Fruit fly (Drosophila melanogaster) whole organism, embryonic: Measurements from ENCODE around the gene CG13131.
A peak's percentile ranks its signal among the peaks of the same experiment; 100 is the strongest.

Experiments
- Atf3 ChIP-seq: fragments of 200-800 bp; sonication (Bioruptor generic); optimal IDR thresholded peaks from 3 replicates; lab custom pipeline; 2016; ENCODE audit warnings: missing biosample characterization, missing genetic modification characterization
- Bgb ChIP-seq: fragments of 200-800 bp; sonication (Bioruptor generic); IDR thresholded peaks from 2 replicates; pipeline ENCODE4 v1.3.6; 2022; ENCODE audit warnings: missing biosample characterization, missing genetic modification characterization; ENCODE audit not compliant: partially characterized antibody
- CG10274 ChIP-seq: fragments of 200-800 bp; sonication (Bioruptor generic); optimal IDR thresholded peaks from 3 replicates; lab custom pipeline; 2017; ENCODE audit warnings: missing biosample characterization, mild to moderate bottlenecking, missing genetic modification characterization
- CG11398 ChIP-seq: fragments of 200-800 bp; sonication (Bioruptor generic); optimal IDR thresholded peaks from 2 replicates; lab custom pipeline; 2016; ENCODE audit warnings: missing biosample characterization, missing genetic modification characterization
- CG11723 ChIP-seq: fragments of 200-800 bp; sonication (Bioruptor generic); optimal IDR thresholded peaks from 2 replicates; lab custom pipeline; 2017; ENCODE audit warnings: missing biosample characterization, mild to moderate bottlenecking, missing genetic modification characterization
- CG12769 ChIP-seq: fragments of 200-800 bp; sonication (Bioruptor generic); optimal IDR thresholded peaks from 2 replicates; lab custom pipeline; 2019; ENCODE audit warnings: missing biosample characterization, mild to moderate bottlenecking, missing genetic modification characterization, moderate library complexity
- CG13123 ChIP-seq: fragments of 200-800 bp; sonication (Bioruptor generic); optimal IDR thresholded peaks from 2 replicates; lab custom pipeline; 2016; ENCODE audit warnings: missing biosample characterization, missing genetic modification characterization
- CG13287 ChIP-seq: fragments of 200-800 bp; sonication (Bioruptor generic); IDR thresholded peaks from 2 replicates; pipeline ENCODE4 v1.3.6; 2022; ENCODE audit warnings: missing biosample characterization, missing genetic modification characterization; ENCODE audit not compliant: partially characterized antibody
- CG14860 ChIP-seq: fragments of 200-800 bp; sonication (Bioruptor generic); IDR thresholded peaks from 3 replicates; pipeline ENCODE4 v1.3.6; 2022; ENCODE audit warnings: missing biosample characterization, missing genetic modification characterization; ENCODE audit not compliant: partially characterized antibody
- CG14965 ChIP-seq: fragments of 200-800 bp; sonication (Bioruptor generic); optimal IDR thresholded peaks from 2 replicates; lab custom pipeline; 2016; ENCODE audit warnings: missing biosample characterization, missing genetic modification characterization, borderline replicate concordance
- CG1603 ChIP-seq: fragments of 200-800 bp; sonication (Bioruptor generic); optimal IDR thresholded peaks from 2 replicates; lab custom pipeline; 2019; ENCODE audit warnings: missing biosample characterization, mild to moderate bottlenecking, missing genetic modification characterization, moderate library complexity
- CG1647 ChIP-seq: fragments of 200-800 bp; sonication (Bioruptor generic); optimal IDR thresholded peaks from 3 replicates; lab custom pipeline; 2016; ENCODE audit warnings: missing biosample characterization, missing genetic modification characterization
- CG16813 ChIP-seq: fragments of 200-800 bp; sonication (Bioruptor generic); IDR thresholded peaks from 3 replicates; pipeline ENCODE4 v1.3.6; 2022; ENCODE audit warnings: missing biosample characterization, missing genetic modification characterization; ENCODE audit not compliant: partially characterized antibody
- CG4282 ChIP-seq: fragments of 200-800 bp; sonication (Bioruptor generic); optimal IDR thresholded peaks from 2 replicates; lab custom pipeline; 2016; ENCODE audit warnings: missing biosample characterization, missing genetic modification characterization
- CG6689 ChIP-seq: fragments of 200-800 bp; sonication (Bioruptor generic); IDR thresholded peaks from 2 replicates; pipeline ENCODE4 v1.3.6; 2022; ENCODE audit warnings: missing biosample characterization, missing genetic modification characterization
- CG6791 ChIP-seq: fragments of 200-800 bp; sonication (Bioruptor generic); IDR thresholded peaks from 3 replicates; pipeline ENCODE4 v1.3.6; 2022; ENCODE audit warnings: missing biosample characterization, missing genetic modification characterization; ENCODE audit not compliant: partially characterized antibody
- CG7556 ChIP-seq: fragments of 200-800 bp; sonication (Bioruptor generic); optimal IDR thresholded peaks from 2 replicates; lab custom pipeline; 2017; ENCODE audit warnings: missing biosample characterization, mild to moderate bottlenecking, missing genetic modification characterization
- CG8281 ChIP-seq: fragments of 200-800 bp; sonication (Bioruptor generic); optimal IDR thresholded peaks from 2 replicates; lab custom pipeline; 2018; ENCODE audit warnings: missing biosample characterization, mild to moderate bottlenecking, missing genetic modification characterization, moderate library complexity
- CTCF ChIP-seq: fragments of 200-800 bp; sonication (Bioruptor generic); optimal IDR thresholded peaks from 2 replicates; lab custom pipeline; 2017; ENCODE audit warnings: missing biosample characterization, mild to moderate bottlenecking, missing genetic modification characterization, moderate library complexity
- Chrac-16 ChIP-seq: fragments of 200-800 bp; sonication (Bioruptor generic); optimal IDR thresholded peaks from 3 replicates; lab custom pipeline; 2016; ENCODE audit warnings: missing biosample characterization, missing genetic modification characterization
- D19B ChIP-seq: fragments of 200-800 bp; sonication (Bioruptor generic); optimal IDR thresholded peaks from 2 replicates; lab custom pipeline; 2017; ENCODE audit warnings: missing biosample characterization, mild to moderate bottlenecking, missing genetic modification characterization
- Dbx ChIP-seq: fragments of 200-800 bp; sonication (Bioruptor generic); IDR thresholded peaks from 3 replicates; pipeline ENCODE4 v1.3.6; 2022; ENCODE audit warnings: missing biosample characterization, missing genetic modification characterization
- Dref ChIP-seq: fragments of 200-800 bp; sonication (Bioruptor generic); IDR thresholded peaks from 2 replicates; pipeline ENCODE4 v1.3.6; 2022; ENCODE audit warnings: missing biosample characterization, missing genetic modification characterization
- Drgx ChIP-seq: fragments of 200-800 bp; sonication (Bioruptor generic); IDR thresholded peaks from 2 replicates; pipeline ENCODE4 v1.3.6; 2022; ENCODE audit warnings: missing biosample characterization, missing genetic modification characterization
- GATAe ChIP-seq: fragments of 200-800 bp; sonication (Bioruptor generic); conservative IDR thresholded peaks from 2 replicates; pipeline ENCODE4 v1.3.6; 2022; ENCODE audit warnings: missing biosample characterization, missing genetic modification characterization
- H15 ChIP-seq: fragments of 200-800 bp; sonication (Bioruptor generic); IDR thresholded peaks from 3 replicates; pipeline ENCODE4 v1.3.6; 2022; ENCODE audit warnings: missing biosample characterization, missing genetic modification characterization
- Nf-YC ChIP-seq: fragments of 200-800 bp; optimal IDR thresholded peaks from 3 replicates; lab custom pipeline; 2019; ENCODE audit warnings: missing biosample characterization, mild to moderate bottlenecking, missing genetic modification characterization, moderate library complexity
- Oli ChIP-seq: fragments of 200-800 bp; sonication (Bioruptor generic); optimal IDR thresholded peaks from 2 replicates; lab custom pipeline; 2018; ENCODE audit warnings: missing biosample characterization, mild to moderate bottlenecking, missing genetic modification characterization, moderate library complexity
- Scr ChIP-seq: fragments of 200-800 bp; sonication (Bioruptor generic); IDR thresholded peaks from 2 replicates; pipeline ENCODE4 v1.3.6; 2022; ENCODE audit warnings: missing biosample characterization, missing genetic modification characterization; ENCODE audit not compliant: partially characterized antibody
- Six4 ChIP-seq: fragments of 200-800 bp; sonication (Bioruptor generic); optimal IDR thresholded peaks from 2 replicates; lab custom pipeline; 2016; ENCODE audit warnings: missing biosample characterization, missing genetic modification characterization
- Tbp ChIP-seq: fragments of >200 bp; optimal IDR thresholded peaks from 2 replicates; lab custom pipeline; 2018; ENCODE audit warnings: missing biosample characterization, missing genetic modification characterization
- Vsx1 ChIP-seq: fragments of 200-800 bp; sonication (Bioruptor generic); optimal IDR thresholded peaks from 2 replicates; lab custom pipeline; 2017; ENCODE audit warnings: missing biosample characterization, mild to moderate bottlenecking, missing genetic modification characterization, missing genetic modification reagents
- amos ChIP-seq: fragments of 200-800 bp; sonication (Bioruptor generic); IDR thresholded peaks from 2 replicates; pipeline ENCODE4 v1.3.6; 2022; ENCODE audit warnings: missing biosample characterization, missing genetic modification characterization; ENCODE audit not compliant: partially characterized antibody
- bbx ChIP-seq: fragments of 200-800 bp; sonication (Bioruptor generic); IDR thresholded peaks from 2 replicates; pipeline ENCODE4 v1.3.6; 2022; ENCODE audit warnings: missing biosample characterization, missing genetic modification characterization; ENCODE audit not compliant: partially characterized antibody
- chn ChIP-seq: fragments of 200-800 bp; sonication (Bioruptor generic); optimal IDR thresholded peaks from 2 replicates; lab custom pipeline; 2016; ENCODE audit warnings: missing biosample characterization, missing genetic modification characterization
- crc ChIP-seq: fragments of 200-800 bp; sonication (Bioruptor generic); optimal IDR thresholded peaks from 2 replicates; lab custom pipeline; 2016; ENCODE audit warnings: missing biosample characterization, missing genetic modification characterization
- dpn ChIP-seq, 2 experiments: fragments of 200-800 bp; sonication (Bioruptor generic); optimal IDR thresholded peaks; 3 replicates each; lab custom pipeline; 2016; ENCODE audit warnings: missing biosample characterization in 2 of 2, missing genetic modification characterization in 2 of 2
- gcm2 ChIP-seq: fragments of 200-800 bp; sonication (Bioruptor generic); optimal IDR thresholded peaks from 2 replicates; lab custom pipeline; 2016; ENCODE audit warnings: missing biosample characterization, missing genetic modification characterization
- hb ChIP-seq: fragments of 200-800 bp; sonication (Bioruptor generic); IDR thresholded peaks from 3 replicates; pipeline ENCODE4 v1.3.6; 2022; ENCODE audit warnings: missing biosample characterization, missing genetic modification characterization; ENCODE audit not compliant: partially characterized antibody
- kni ChIP-seq: fragments of 200-800 bp; sonication (Bioruptor generic); optimal IDR thresholded peaks from 3 replicates; lab custom pipeline; 2017; ENCODE audit warnings: mild to moderate bottlenecking, missing biosample characterization, missing genetic modification reagents, missing genetic modification characterization
- lola ChIP-seq, 3 experiments: fragments of >200 bp in 2 of 3; fragments of 200-800 bp in 1 of 3; sonication (Bioruptor generic) in 1 of 3; optimal IDR thresholded peaks; 2 replicates each; lab custom pipeline; 2017 to 2019; ENCODE audit warnings: missing biosample characterization in 3 of 3, missing genetic modification characterization in 3 of 3, mild to moderate bottlenecking in 1 of 3, moderate library complexity in 1 of 3
- nmo ChIP-seq: fragments of 200-800 bp; sonication (Bioruptor generic); optimal IDR thresholded peaks from 2 replicates; lab custom pipeline; 2018; ENCODE audit warnings: missing biosample characterization, mild to moderate bottlenecking, missing genetic modification characterization, moderate library complexity
- onecut ChIP-seq: fragments of 200-800 bp; sonication (Bioruptor generic); IDR thresholded peaks from 2 replicates; pipeline ENCODE4 v1.3.6; 2022; ENCODE audit warnings: missing biosample characterization, missing genetic modification characterization
- pfk ChIP-seq: fragments of 200-800 bp; sonication (Bioruptor generic); optimal IDR thresholded peaks from 2 replicates; lab custom pipeline; 2018; ENCODE audit warnings: missing biosample characterization, mild to moderate bottlenecking, missing genetic modification characterization, moderate library complexity
- salm ChIP-seq: fragments of 200-800 bp; sonication (Bioruptor generic); optimal IDR thresholded peaks from 2 replicates; lab custom pipeline; 2018; ENCODE audit warnings: missing biosample characterization, mild to moderate bottlenecking, missing genetic modification characterization
- seq ChIP-seq: fragments of 200-800 bp; sonication (Bioruptor generic); IDR thresholded peaks from 2 replicates; pipeline ENCODE4 v1.3.6; 2022; ENCODE audit warnings: missing biosample characterization, missing genetic modification characterization
- sisA ChIP-seq: fragments of 200-800 bp; sonication (Bioruptor generic); IDR thresholded peaks from 2 replicates; pipeline ENCODE4 v1.3.6; 2022; ENCODE audit warnings: missing biosample characterization, missing genetic modification characterization
- slou ChIP-seq: fragments of 200-800 bp; sonication (Bioruptor generic); optimal IDR thresholded peaks from 3 replicates; lab custom pipeline; 2016; ENCODE audit warnings: missing biosample characterization, missing genetic modification characterization
- stwl ChIP-seq: fragments of 200-800 bp; sonication (Bioruptor generic); optimal IDR thresholded peaks from 3 replicates; lab custom pipeline; 2018; ENCODE audit warnings: missing biosample characterization, mild to moderate bottlenecking, missing genetic modification characterization, moderate library complexity
- tna ChIP-seq: fragments of 200-800 bp; sonication (Bioruptor generic); IDR thresholded peaks from 2 replicates; pipeline ENCODE4 v1.3.6; 2022; ENCODE audit warnings: missing biosample characterization, missing genetic modification characterization; ENCODE audit not compliant: partially characterized antibody
- vfl ChIP-seq: fragments of 200-800 bp; sonication (Bioruptor generic); optimal IDR thresholded peaks from 2 replicates; lab custom pipeline; 2016; ENCODE audit warnings: missing biosample characterization, missing genetic modification characterization

The CG13131 gene

dm6 chr2L:10033410-10033809, 16.1 kb upstream of the CG13131 start (continued):
- no peak for TF ChIP-seq Atf3 (GFP tag; lab: Kevin White, UChicago)
- TF ChIP-seq CG10274 (GFP tag; lab: Kevin White, UChicago) = no peak
- no peak for TF ChIP-seq crc
- TF ChIP-seq stwl (tag; lab: Kevin White, UChicago) = no peak
- no peak for TF ChIP-seq CG14965 (GFP tag; lab: Kevin White, UChicago)
- no peak for TF ChIP-seq pfk
- no peak for TF ChIP-seq onecut (GFP tag; lab: Robert Waterston, UW)
- TF ChIP-seq Vsx1 (GFP tag; lab: Kevin White, UChicago) = no peak
- TF ChIP-seq amos = 0 out of 2 replicates have a peak, but pooled peaks have one; percentile 20
- peak; percentile 55; the same call in 1 of the 2 replicates for TF ChIP-seq Drgx (GFP tag; lab: Robert Waterston, UW)
- no peak for TF ChIP-seq CG11398
- TF ChIP-seq CG8281 = no peak
- TF ChIP-seq hb (GFP tag; lab: Robert Waterston, UW) = peak; percentile 81
- no peak for TF ChIP-seq seq (GFP tag; lab: Robert Waterston, UW)
- TF ChIP-seq CG16813 (GFP tag; lab: Robert Waterston, UW) = peak; percentile 78
- no peak for TF ChIP-seq lola (GFP tag; optimal IDR thresholded peaks at IDR 0.05; lab: Kevin White, UChicago)
- TF ChIP-seq CG11723 (GFP tag; lab: Kevin White, UChicago) = no peak
- no peak for TF ChIP-seq CG13123 (GFP tag; lab: Kevin White, UChicago)
- peak; percentile 75 for TF ChIP-seq bbx (GFP tag; lab: Robert Waterston, UW)
- TF ChIP-seq CTCF (GFP tag; lab: Kevin White, UChicago) = peak; percentile 83
- TF ChIP-seq gcm2 (GFP tag; lab: Kevin White, UChicago) = no peak
- no peak for TF ChIP-seq Oli
- no peak for TF ChIP-seq Dbx (GFP tag; lab: Robert Waterston, UW)
- TF ChIP-seq Dref (GFP tag; lab: Robert Waterston, UW) = no peak
- TF ChIP-seq tna (GFP tag; lab: Robert Waterston, UW) = peak; percentile 95
- no peak for TF ChIP-seq salm (tag; lab: Kevin White, UChicago)
- no peak for TF ChIP-seq CG12769
- no peak for TF ChIP-seq Nf-YC (tag; lab: Kevin White, UChicago)
- no peak for TF ChIP-seq vfl (GFP tag; lab: Kevin White, UChicago)
- no peak for TF ChIP-seq slou (GFP tag; lab: Kevin White, UChicago)
- peak; percentile 38 for TF ChIP-seq D19B
- no peak for TF ChIP-seq Chrac-16 (GFP tag; lab: Kevin White, UChicago)
- no peak for TF ChIP-seq chn (GFP tag; lab: Kevin White, UChicago)
- TF ChIP-seq CG1603 (tag; lab: Kevin White, UChicago) = peak; percentile 7
- peak; percentile 55; the same call in 1 of the 2 replicates for TF ChIP-seq Scr
- TF ChIP-seq CG6689 (GFP tag; lab: Robert Waterston, UW) = no peak
- TF ChIP-seq CG4282 (GFP tag; lab: Kevin White, UChicago) = no peak
- 0 out of 3 replicates have a peak, but pooled peaks have one; percentile 32 for TF ChIP-seq H15 (GFP tag; lab: Robert Waterston, UW)
- TF ChIP-seq kni (GFP tag; lab: Kevin White, UChicago) = no peak
- peak; percentile 78 for TF ChIP-seq CG6791 (GFP tag; lab: Robert Waterston, UW)
- TF ChIP-seq CG1647 (GFP tag; lab: Kevin White, UChicago) = no peak
- TF ChIP-seq CG7556 (GFP tag; lab: Kevin White, UChicago) = no peak
- no peak for TF ChIP-seq sisA (GFP tag; lab: Robert Waterston, UW)
- no peak for TF ChIP-seq GATAe (GFP tag; lab: Robert Waterston, UW)
- TF ChIP-seq dpn (GFP tag; optimal IDR thresholded peaks at IDR 0.05; lab: Kevin White, UChicago) = no peak
- TF ChIP-seq CG14860 = peak; percentile 84
- no peak for TF ChIP-seq Six4 (GFP tag; lab: Kevin White, UChicago)
- no peak for TF ChIP-seq nmo
- TF ChIP-seq Bgb = peak; percentile 82
- TF ChIP-seq CG13287 (GFP tag; lab: Robert Waterston, UW) = peak; percentile 23; the same call in 1 of the 2 replicates
- TF ChIP-seq Tbp (GFP tag; lab: Kevin White, UChicago) = no peak
